Fruit fly (Drosophila melanogaster) whole organism, prepupa: ENCODE data around the gene EndoA.

Experiments
- Blimp-1 ChIP-seq: fragments of 200-800 bp; sonication (Bioruptor generic); optimal IDR thresholded peaks from 3 replicates; lab custom pipeline; 2017; ENCODE audit warnings: missing biosample characterization, missing genetic modification characterization, mild to moderate bottlenecking, moderate library complexity, missing genetic modification reagents
- CG10631 ChIP-seq: fragments of 200-800 bp; sonication (Bioruptor generic); optimal IDR thresholded peaks from 2 replicates; lab custom pipeline; 2016; ENCODE audit warnings: missing biosample characterization, missing genetic modification characterization
- CG10669 ChIP-seq: fragments of 200-800 bp; sonication (Bioruptor generic); optimal IDR thresholded peaks from 3 replicates; lab custom pipeline; 2018; ENCODE audit warnings: missing biosample characterization, mild to moderate bottlenecking, missing genetic modification characterization, moderate library complexity
- CG11294 ChIP-seq: fragments of 200-800 bp; sonication (Bioruptor generic); IDR thresholded peaks from 2 replicates; pipeline ENCODE4 v1.3.6; 2022; ENCODE audit warnings: missing biosample characterization, missing genetic modification characterization
- CG11762 ChIP-seq: fragments of 200-800 bp; sonication (Bioruptor generic); optimal IDR thresholded peaks from 3 replicates; lab custom pipeline; 2016; ENCODE audit warnings: missing biosample characterization, missing genetic modification characterization; ENCODE audit not compliant: insufficient read depth
- CG11902 ChIP-seq: fragments of 200-800 bp; sonication (Bioruptor generic); optimal IDR thresholded peaks from 3 replicates; lab custom pipeline; 2016; ENCODE audit warnings: missing biosample characterization, missing genetic modification characterization
- CG15336 ChIP-seq: fragments of 200-800 bp; sonication (Bioruptor generic); IDR thresholded peaks from 2 replicates; pipeline ENCODE4 v1.3.6; 2022; ENCODE audit warnings: missing biosample characterization, missing genetic modification characterization
- CG3032 ChIP-seq: fragments of 200-800 bp; optimal IDR thresholded peaks from 2 replicates; lab custom pipeline; 2019; ENCODE audit warnings: missing biosample characterization, mild to moderate bottlenecking, missing genetic modification characterization, moderate library complexity
- CG31627 ChIP-seq: fragments of 200-800 bp; sonication (Bioruptor generic); optimal IDR thresholded peaks from 3 replicates; lab custom pipeline; 2016; ENCODE audit warnings: missing biosample characterization, missing genetic modification characterization
- CG32006 ChIP-seq: fragments of 200-800 bp; sonication (Bioruptor generic); optimal IDR thresholded peaks from 3 replicates; lab custom pipeline; 2017; ENCODE audit warnings: missing biosample characterization, mild to moderate bottlenecking, missing genetic modification characterization
- CG34406 ChIP-seq: fragments of 200-800 bp; sonication (Bioruptor generic); optimal IDR thresholded peaks from 3 replicates; lab custom pipeline; 2016; ENCODE audit warnings: missing biosample characterization, missing genetic modification characterization
- CG4318 ChIP-seq: fragments of 200-800 bp; sonication (Bioruptor generic); optimal IDR thresholded peaks from 3 replicates; lab custom pipeline; 2017; ENCODE audit warnings: missing biosample characterization, mild to moderate bottlenecking, missing genetic modification characterization
- CG6163 ChIP-seq: fragments of 200-800 bp; sonication (Bioruptor generic); IDR thresholded peaks from 3 replicates; pipeline ENCODE4 v1.3.6; 2022; ENCODE audit warnings: missing biosample characterization, missing genetic modification characterization
- CG6276 ChIP-seq: fragments of 200-800 bp; sonication (Bioruptor generic); optimal IDR thresholded peaks from 2 replicates; lab custom pipeline; 2017; ENCODE audit warnings: missing biosample characterization, mild to moderate bottlenecking, missing genetic modification characterization
- CG6792 ChIP-seq: fragments of 200-800 bp; sonication (Bioruptor generic); optimal IDR thresholded peaks from 3 replicates; lab custom pipeline; 2016; ENCODE audit warnings: missing biosample characterization, missing genetic modification characterization
- CG6854 ChIP-seq: fragments of 200-800 bp; sonication (Bioruptor generic); optimal IDR thresholded peaks from 2 replicates; lab custom pipeline; 2017; ENCODE audit warnings: missing biosample characterization, mild to moderate bottlenecking, missing genetic modification characterization
- CG7368 ChIP-seq: fragments of 200-800 bp; sonication (Bioruptor generic); optimal IDR thresholded peaks from 3 replicates; lab custom pipeline; 2016; ENCODE audit warnings: missing biosample characterization, missing genetic modification characterization
- CG8119 ChIP-seq: fragments of 200-800 bp; sonication (Bioruptor generic); IDR thresholded peaks from 3 replicates; pipeline ENCODE4 v1.3.6; 2022; ENCODE audit warnings: missing biosample characterization, missing genetic modification characterization
- CG8319 ChIP-seq: fragments of 200-800 bp; sonication (Bioruptor generic); optimal IDR thresholded peaks from 3 replicates; lab custom pipeline; 2016; ENCODE audit warnings: missing biosample characterization, missing genetic modification characterization
- CG8632 ChIP-seq: fragments of 200-800 bp; sonication (Bioruptor generic); optimal IDR thresholded peaks from 3 replicates; lab custom pipeline; 2016; ENCODE audit warnings: missing biosample characterization, missing genetic modification characterization
- CG9139 ChIP-seq: fragments of 200-800 bp; sonication (Bioruptor generic); optimal IDR thresholded peaks from 3 replicates; lab custom pipeline; 2017; ENCODE audit warnings: missing biosample characterization, mild to moderate bottlenecking, missing genetic modification characterization
- Eip75B ChIP-seq: fragments of 200-800 bp; sonication (Bioruptor generic); optimal IDR thresholded peaks from 3 replicates; lab custom pipeline; 2016; ENCODE audit warnings: missing biosample characterization, missing genetic modification characterization
- Eip78C ChIP-seq: fragments of 200-800 bp; sonication (Bioruptor generic); peaks from one replicate; lab custom pipeline; 2016; ENCODE audit warnings: missing biosample characterization, missing genetic modification characterization
- Eip93F ChIP-seq: fragments of 200-800 bp; sonication (Bioruptor generic); optimal IDR thresholded peaks from 2 replicates; lab custom pipeline; 2016; ENCODE audit warnings: missing biosample characterization, mild to moderate bottlenecking, missing genetic modification characterization
- Ets96B ChIP-seq: fragments of 200-800 bp; optimal IDR thresholded peaks from 2 replicates; lab custom pipeline; 2019; ENCODE audit warnings: missing biosample characterization, mild to moderate bottlenecking, missing genetic modification characterization, moderate library complexity
- Gug ChIP-seq: fragments of 200-800 bp; sonication (Bioruptor generic); IDR thresholded peaks from 2 replicates; pipeline ENCODE4 v1.3.6; 2022; ENCODE audit warnings: missing biosample characterization, missing genetic modification characterization
- Hr38 ChIP-seq: sonication (Bioruptor generic); optimal IDR thresholded peaks from 2 replicates; lab custom pipeline; 2016; ENCODE audit warnings: missing biosample characterization, missing genetic modification characterization
- Hr4 ChIP-seq: fragments of 200-800 bp; sonication (Bioruptor generic); optimal IDR thresholded peaks from 3 replicates; lab custom pipeline; 2016; ENCODE audit warnings: missing biosample characterization, missing genetic modification characterization
- Lpt ChIP-seq: fragments of 200-800 bp; sonication (Bioruptor generic); optimal IDR thresholded peaks from 3 replicates; lab custom pipeline; 2016; ENCODE audit warnings: missing biosample characterization, missing genetic modification characterization
- Met ChIP-seq: fragments of 200-800 bp; sonication (Bioruptor generic); optimal IDR thresholded peaks from 3 replicates; lab custom pipeline; 2016; ENCODE audit warnings: missing biosample characterization, missing genetic modification characterization
- OdsH ChIP-seq: fragments of 200-800 bp; sonication (Bioruptor generic); optimal IDR thresholded peaks from 3 replicates; lab custom pipeline; 2016; ENCODE audit warnings: missing biosample characterization, missing genetic modification characterization
- Sox102F ChIP-seq: fragments of 200-800 bp; sonication (Bioruptor generic); optimal IDR thresholded peaks from 2 replicates; lab custom pipeline; 2016; ENCODE audit warnings: missing biosample characterization, mild to moderate bottlenecking, missing genetic modification characterization
- Sox14 ChIP-seq: fragments of 200-800 bp; sonication (Bioruptor generic); optimal IDR thresholded peaks from 3 replicates; lab custom pipeline; 2016; ENCODE audit warnings: missing biosample characterization, missing genetic modification characterization
- Sox15 ChIP-seq: fragments of 200-800 bp; sonication (Bioruptor generic); optimal IDR thresholded peaks from 3 replicates; lab custom pipeline; 2016; ENCODE audit warnings: missing biosample characterization, missing genetic modification characterization
- achi ChIP-seq: fragments of 200-800 bp; sonication (Bioruptor generic); optimal IDR thresholded peaks from 3 replicates; lab custom pipeline; 2016; ENCODE audit warnings: missing biosample characterization, missing genetic modification characterization
- dac ChIP-seq: fragments of 200-800 bp; sonication (Bioruptor generic); optimal IDR thresholded peaks from 2 replicates; lab custom pipeline; 2017; ENCODE audit warnings: missing biosample characterization, mild to moderate bottlenecking, missing genetic modification characterization
- dsx ChIP-seq: fragments of 200-800 bp; optimal IDR thresholded peaks from 3 replicates; lab custom pipeline; 2019; ENCODE audit warnings: missing biosample characterization, mild to moderate bottlenecking, missing genetic modification characterization, moderate library complexity; ENCODE audit not compliant: poor library complexity, severe bottlenecking
- eg ChIP-seq: fragments of 200-800 bp; sonication (Bioruptor generic); IDR thresholded peaks from 3 replicates; pipeline ENCODE4 v1.3.6; 2022; ENCODE audit warnings: missing biosample characterization, missing genetic modification characterization
- esn ChIP-seq: fragments of 200-800 bp; sonication (Bioruptor generic); optimal IDR thresholded peaks from 2 replicates; lab custom pipeline; 2016; ENCODE audit warnings: missing biosample characterization, mild to moderate bottlenecking, missing genetic modification characterization, moderate library complexity
- fd59A ChIP-seq: fragments of 200-800 bp; sonication (Bioruptor generic); optimal IDR thresholded peaks from 2 replicates; lab custom pipeline; 2017; ENCODE audit warnings: missing biosample characterization, mild to moderate bottlenecking, missing genetic modification characterization, missing genetic modification reagents
- fd85E ChIP-seq: fragments of 200-800 bp; sonication (Bioruptor generic); optimal IDR thresholded peaks from 3 replicates; lab custom pipeline; 2016; ENCODE audit warnings: missing biosample characterization, missing genetic modification characterization
- fkh ChIP-seq: fragments of 200-800 bp; sonication (Bioruptor generic); optimal IDR thresholded peaks from 3 replicates; lab custom pipeline; 2017; ENCODE audit warnings: missing biosample characterization, mild to moderate bottlenecking, missing genetic modification characterization, moderate library complexity
- net ChIP-seq: fragments of 200-800 bp; sonication (Bioruptor generic); optimal IDR thresholded peaks from 3 replicates; lab custom pipeline; 2016; ENCODE audit warnings: missing biosample characterization, missing genetic modification characterization
- pdm3 ChIP-seq: fragments of 200-800 bp; sonication (Bioruptor generic); optimal IDR thresholded peaks from 3 replicates; lab custom pipeline; 2016; ENCODE audit warnings: missing biosample characterization, missing genetic modification characterization
- salr ChIP-seq, 2 experiments: fragments of 200-800 bp; sonication (Bioruptor generic); optimal IDR thresholded peaks; 3 replicates each; lab custom pipeline; 2016 to 2018; ENCODE audit warnings: missing biosample characterization in 2 of 2, missing genetic modification characterization in 2 of 2, mild to moderate bottlenecking in 1 of 2
- spab ChIP-seq: fragments of 200-800 bp; sonication (Bioruptor generic); optimal IDR thresholded peaks from 2 replicates; lab custom pipeline; 2017; ENCODE audit warnings: missing biosample characterization, mild to moderate bottlenecking, missing genetic modification characterization, missing genetic modification reagents
- svp ChIP-seq: fragments of 200-800 bp; sonication (Bioruptor generic); peaks from one replicate; lab custom pipeline; 2016; ENCODE audit warnings: missing biosample characterization, missing genetic modification characterization
- topi ChIP-seq: fragments of 200-800 bp; sonication (Bioruptor generic); optimal IDR thresholded peaks from 3 replicates; lab custom pipeline; 2016; ENCODE audit warnings: missing biosample characterization, missing genetic modification characterization
- vri ChIP-seq: fragments of 200-800 bp; sonication (Bioruptor generic); optimal IDR thresholded peaks from 3 replicates; lab custom pipeline; 2016; ENCODE audit warnings: missing biosample characterization, mild to moderate bottlenecking, missing genetic modification characterization

EndoA gene

dm6 chr3R:18910923-18911322 is 4.5 kb downstream of the EndoA start:
- TF ChIP-seq CG8119 (GFP tag; lab: Robert Waterston, UW) (no peak), CG11902 (GFP tag; lab: Kevin White, UChicago) (no peak), svp (GFP tag; lab: Kevin White, UChicago) (peak; percentile 70), CG10631 (GFP tag; lab: Kevin White, UChicago) (no peak), CG32006 (GFP tag; lab: Kevin White, UChicago) (peak; percentile 4), OdsH (GFP tag; lab: Kevin White, UChicago) (peak; percentile 8), spab (no peak)
- TF ChIP-seq, all 60 proteins: peak for 3

DNA sequence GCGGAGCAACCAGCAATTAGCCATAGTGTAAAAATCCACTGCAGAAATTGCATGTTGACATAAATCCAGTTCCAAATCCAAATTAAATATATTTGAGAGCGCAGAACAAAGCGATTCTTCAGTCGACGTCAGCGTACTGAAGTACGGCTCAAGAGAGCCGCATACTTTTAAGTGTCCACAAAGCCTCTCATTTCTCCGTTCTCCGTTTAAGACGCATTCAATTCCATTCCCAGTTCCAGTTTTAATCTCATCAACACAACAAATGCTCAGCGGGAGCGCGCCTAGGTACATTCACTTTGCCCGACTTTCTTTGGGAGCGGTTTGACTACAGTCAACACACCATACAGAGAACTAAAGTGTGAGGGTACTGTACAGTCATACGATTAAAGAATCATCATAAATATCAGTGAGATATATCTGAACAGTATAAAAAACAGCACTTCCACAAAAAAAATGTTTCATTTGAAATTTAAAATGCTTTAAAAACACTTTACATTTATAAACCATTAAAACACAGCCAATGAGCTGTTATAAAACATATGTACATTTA is 6.4 kb downstream of the EndoA start, which contains the start of gene Sgsh:
TSS of gene Sgsh (minus strand) at position 141 of the 550 bp plus-strand sequence.
- TF ChIP-seq Gug (no peak), Eip93F (GFP tag; lab: Kevin White, UChicago) (no peak), salr (GFP tag; optimal IDR thresholded peaks at IDR 0.05; lab: Kevin White, UChicago) (no peak), CG34406 (no peak), CG6792 (GFP tag; lab: Kevin White, UChicago) (peak; percentile 1), CG11762 (GFP tag; lab: Kevin White, UChicago) (no peak), CG15336 (GFP tag; lab: Robert Waterston, UW) (peak; percentile 22; the same call in 1 of the 2 replicates), topi (peak; percentile 22), dac (no peak), spab (no peak), fd59A (GFP tag; lab: Kevin White, UChicago) (no peak), Sox102F (peak; percentile 32), achi (GFP tag; lab: Kevin White, UChicago) (no peak), pdm3 (GFP tag; lab: Kevin White, UChicago) (no peak), CG7368 (GFP tag; lab: Kevin White, UChicago) (no peak), Met (GFP tag; lab: Kevin White, UChicago) (peak; percentile 48), Eip75B (GFP tag; lab: Kevin White, UChicago) (peak; percentile 30), net (GFP tag; lab: Kevin White, UChicago) (no peak), vri (GFP tag; lab: Kevin White, UChicago) (no peak), CG8632 (GFP tag; lab: Kevin White, UChicago) (no peak), Lpt (GFP tag; lab: Kevin White, UChicago) (no peak), CG6854 (GFP tag; lab: Kevin White, UChicago) (peak; percentile 47), CG11294 (GFP tag; lab: Robert Waterston, UW) (no peak), CG8119 (GFP tag; lab: Robert Waterston, UW) (no peak), dsx (GFP tag; lab: Kevin White, UChicago) (peak; percentile 1), esn (GFP tag; lab: Kevin White, UChicago) (peak; percentile 38), eg (GFP tag; lab: Robert Waterston, UW) (no peak), CG11902 (GFP tag; lab: Kevin White, UChicago) (no peak), Hr38 (GFP tag; lab: Kevin White, UChicago) (no peak), Sox15 (GFP tag; lab: Kevin White, UChicago) (no peak), Hr4 (GFP tag; lab: Kevin White, UChicago) (peak; percentile 29), CG6276 (GFP tag; lab: Kevin White, UChicago) (no peak), Ets96B (tag; lab: Kevin White, UChicago) (no peak), CG3032 (no peak), CG4318 (GFP tag; lab: Kevin White, UChicago) (no peak), Blimp-1 (GFP tag; lab: Kevin White, UChicago) (no peak), CG32006 (GFP tag; lab: Kevin White, UChicago) (peak; percentile 26), CG10669 (GFP tag; lab: Kevin White, UChicago) (peak; percentile 19), CG10631 (GFP tag; lab: Kevin White, UChicago) (peak; percentile 26), CG31627 (no peak), CG9139 (GFP tag; lab: Kevin White, UChicago) (peak; percentile 10), fkh (GFP tag; lab: Kevin White, UChicago) (no peak), OdsH (GFP tag; lab: Kevin White, UChicago) (no peak), CG8319 (GFP tag; lab: Kevin White, UChicago) (no peak), CG6163 (GFP tag; lab: Robert Waterston, UW) (no peak), Eip78C (GFP tag; lab: Kevin White, UChicago) (peak; percentile 70), Sox14 (GFP tag; lab: Kevin White, UChicago) (no peak), fd85E (GFP tag; lab: Kevin White, UChicago) (no peak)
